Worm (Caenorhabditis elegans) whole organism, L2 larva: ENCODE measurements around the gene fbxa-45.

Experiments
- ama-1 ChIP-seq: fragments of 150-350 bp; optimal IDR thresholded peaks from 2 replicates; lab custom pipeline; 2018; ENCODE audit warnings: inconsistent platforms
- dmd-4 ChIP-seq: sonication (generic microtip); optimal IDR thresholded peaks from 2 replicates; lab custom pipeline; 2017; ENCODE audit warnings: missing biosample characterization, missing genetic modification characterization
- mab-5 ChIP-seq: fragments of 150-350 bp; optimal IDR thresholded peaks from 2 replicates; lab custom pipeline; 2014; ENCODE audit warnings: missing biosample characterization, missing genetic modification characterization
- nhr-11 ChIP-seq: fragments of 150-350 bp; optimal IDR thresholded peaks from 2 replicates; lab custom pipeline; 2014; ENCODE audit warnings: missing biosample characterization, missing genetic modification characterization
- nhr-12 ChIP-seq: fragments of 150-350 bp; optimal IDR thresholded peaks from 2 replicates; lab custom pipeline; 2014; ENCODE audit warnings: missing biosample characterization, missing genetic modification characterization
- nhr-77 ChIP-seq: fragments of 150-350 bp; optimal IDR thresholded peaks from 2 replicates; lab custom pipeline; 2014; ENCODE audit warnings: missing biosample characterization, missing genetic modification characterization
- skn-1 ChIP-seq: sonication (generic microtip); optimal IDR thresholded peaks from 2 replicates; lab custom pipeline; 2017; ENCODE audit warnings: missing biosample characterization, missing genetic modification characterization
- unc-39 ChIP-seq: fragments of 150-350 bp; optimal IDR thresholded peaks from 2 replicates; lab custom pipeline; 2014; ENCODE audit warnings: missing biosample characterization, missing genetic modification characterization

DNA sequence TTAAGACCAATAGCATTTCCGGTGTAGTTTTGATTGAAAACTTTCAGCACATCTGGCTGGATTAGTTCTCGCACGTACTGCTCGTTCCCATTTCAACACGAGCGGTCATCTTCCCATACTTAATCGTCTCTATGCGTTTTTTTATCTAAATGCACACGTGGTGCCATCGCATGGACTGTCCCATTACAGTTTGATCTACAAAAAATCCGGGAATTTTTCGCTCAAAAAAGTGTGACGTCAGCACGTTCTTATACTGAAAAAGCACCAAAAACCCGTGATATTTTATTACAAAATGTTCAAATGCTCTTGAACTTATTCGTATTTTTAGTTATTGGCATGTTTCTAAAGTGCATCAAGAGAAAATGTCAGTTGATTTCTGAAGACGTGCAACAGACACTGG lies 22.7 kb upstream of the fbxa-45 start, which contains the start of gene Y102A5C.4:
- TF ChIP-seq unc-39 (tag; lab: Kevin White, UChicago), result no peak
- TF ChIP-seq nhr-77 (tag; lab: Kevin White, UChicago), result no peak
- TF ChIP-seq nhr-12 (tag; lab: Kevin White, UChicago), result no peak
- TF ChIP-seq mab-5, result no peak
- TF ChIP-seq skn-1 (tag; lab: Kevin White, UChicago), result no peak
- TF ChIP-seq ama-1 (lab: Kevin White, UChicago), result no peak
- TF ChIP-seq dmd-4 (tag; lab: Kevin White, UChicago), result no peak
- TF ChIP-seq nhr-11, result no peak
